Worm (Caenorhabditis elegans): ENCODE results near the gene C25H3.10.

The C25H3.10 gene

ce11 chrII:5714807-5715206 is 16.0 kb upstream of the C25H3.10 start, which contains the start of the genes tiar-1 and lelo-4:
Gene tiar-1 (minus strand): TSS chrII:5714823.
Gene lelo-4 (plus strand): TSS chrII:5714924.
- TF ChIP-seq unc-62 (GFP tag; optimal IDR thresholded peaks at IDR 0.05), result no peak

ce11 chrII:5712126-5712525 is 13.4 kb upstream of the C25H3.10 start:
- no peak for TF ChIP-seq unc-62 (GFP tag; optimal IDR thresholded peaks at IDR 0.05)

- TF ChIP-seq unc-62 (GFP tag; optimal IDR thresholded peaks at IDR 0.05), result no peak
Observed at ce11 chrII:5710835-5711234, 12.1 kb upstream of the C25H3.10 start.

ce11 chrII:5708154-5708553 is 9.4 kb upstream of the C25H3.10 start:
- no peak for TF ChIP-seq unc-62 (GFP tag; optimal IDR thresholded peaks at IDR 0.05)

ce11 chrII:5707532-5707931 is 8.8 kb upstream of the C25H3.10 start, which contains the start of gene osta-2:
Gene osta-2 (plus strand): TSS chrII:5707691.
- TF ChIP-seq unc-62 (GFP tag; optimal IDR thresholded peaks at IDR 0.05), result no peak

ce11 chrII:5704479-5704878 is 5.7 kb upstream of the C25H3.10 start:
- no peak for TF ChIP-seq unc-62 (GFP tag; optimal IDR thresholded peaks at IDR 0.05)

- no peak for TF ChIP-seq unc-62 (GFP tag; optimal IDR thresholded peaks at IDR 0.05)
Observed at ce11 chrII:5702611-5703192, 3.9 kb upstream of the C25H3.10 start.

- TF ChIP-seq unc-62 (GFP tag; optimal IDR thresholded peaks at IDR 0.05), result no peak
Observed at ce11 chrII:5701485-5701884, 2.7 kb upstream of the C25H3.10 start.

ce11 chrII:5698254-5698653 is 515 bp downstream of the C25H3.10 start:
- TF ChIP-seq unc-62 (GFP tag; optimal IDR thresholded peaks at IDR 0.05), result no peak

ce11 chrII:5697338-5697737 is 1.4 kb downstream of the C25H3.10 start:
- TF ChIP-seq unc-62 (GFP tag; optimal IDR thresholded peaks at IDR 0.05), result no peak

- TF ChIP-seq unc-62 (GFP tag; optimal IDR thresholded peaks at IDR 0.05), result no peak
Observed at ce11 chrII:5696218-5696617, 2.6 kb downstream of the C25H3.10 start.

ce11 chrII:5694798-5695197 is 4.0 kb downstream of the C25H3.10 start, which contains the start of gene C25H3.14:
Gene C25H3.14 (plus strand): TSS chrII:5695098.
- TF ChIP-seq unc-62 (GFP tag; optimal IDR thresholded peaks at IDR 0.05), result no peak

- no peak for TF ChIP-seq unc-62 (GFP tag; optimal IDR thresholded peaks at IDR 0.05)
Observed at ce11 chrII:5693893-5694292, 4.9 kb downstream of the C25H3.10 start, which contains the start of gene C25H3.3. Gene C25H3.3 (plus strand): TSS chrII:5694193.

ce11 chrII:5691216-5691771 is 7.5 kb downstream of the C25H3.10 start, which contains the start of the genes ndub-5 and eif-2D:
Gene ndub-5 (minus strand): TSS chrII:5691353.
Gene eif-2D (plus strand): TSS chrII:5691721.
- TF ChIP-seq unc-62 (GFP tag; optimal IDR thresholded peaks at IDR 0.05), result no peak

- TF ChIP-seq unc-62 (GFP tag; optimal IDR thresholded peaks at IDR 0.05), result no peak
Observed at ce11 chrII:5688959-5689358, 9.8 kb downstream of the C25H3.10 start, which contains the start of gene C25H3.11. Gene C25H3.11 (minus strand): TSS chrII:5689040.

ce11 chrII:5680703-5681102 is 18.1 kb downstream of the C25H3.10 start, which contains the start of gene flp-27:
Gene flp-27 (plus strand): TSS chrII:5681003.
- TF ChIP-seq unc-62 (GFP tag; optimal IDR thresholded peaks at IDR 0.05), result no peak

ce11 chrII:5669580-5669979 is 29.2 kb downstream of the C25H3.10 start, which contains the start of gene C25H3.17:
Gene C25H3.17 (minus strand): TSS chrII:5669680.
- no peak for TF ChIP-seq unc-62 (GFP tag; optimal IDR thresholded peaks at IDR 0.05)
